Worm (Caenorhabditis elegans) whole organism, young adult: Measurements from ENCODE around the gene C08E8.3.

ENCODE experiments used
- dox-1 ChIP-seq: fragments of 200-800 bp; sonication (Bioruptor generic); IDR thresholded peaks from 2 replicates; pipeline ENCODE4 v1.3.6; 2022; ENCODE audit warnings: missing genetic modification reagents, missing genetic modification characterization, missing compliant biosample characterization
- nhr-90 ChIP-seq: sonication (generic microtip); optimal IDR thresholded peaks from 2 replicates; lab custom pipeline; 2016; ENCODE audit warnings: missing genotype, mild to moderate bottlenecking, missing genetic modification characterization, missing compliant biosample characterization
- snpc-1.1 ChIP-seq: sonication (generic microtip); optimal IDR thresholded peaks from 2 replicates; lab custom pipeline; 2017; ENCODE audit warnings: missing genetic modification characterization, mild to moderate bottlenecking, missing compliant biosample characterization, antibody characterized with exemption, moderate library complexity, missing genotype, missing genetic modification reagents; ENCODE audit not compliant: insufficient read depth

DNA sequence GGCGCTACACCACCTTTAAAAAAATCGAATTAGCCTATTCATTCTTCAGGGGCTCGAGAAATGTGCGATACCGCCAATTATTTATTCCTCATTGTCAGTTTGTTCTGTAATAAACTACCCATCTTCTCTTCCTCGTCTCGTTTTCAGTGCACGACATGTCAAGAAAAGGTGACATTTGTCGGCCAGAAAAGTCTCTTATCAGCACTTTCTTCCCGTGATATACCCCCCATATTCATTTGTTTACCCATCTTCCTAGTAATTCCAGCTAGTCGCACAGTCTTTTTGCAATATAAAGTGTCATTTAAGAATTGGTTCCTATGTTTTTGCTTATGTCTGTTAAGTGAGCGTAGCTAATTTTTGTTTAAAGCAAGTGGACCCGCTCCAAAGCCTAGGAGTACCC is 25.4 kb upstream of the C08E8.3 start:
- TF ChIP-seq snpc-1.1 (tag; lab: Kevin White, UChicago) (no peak), dox-1 (GFP tag; lab: Robert Waterston, UW) (0 out of 2 replicates have a peak, but pooled peaks have one; percentile 21), nhr-90 (no peak)
